Fruit fly (Drosophila melanogaster) whole organism, wandering third instar larva: ENCODE results near the gene CG31097.

Source experiments
- Dfd ChIP-seq: fragments of >200 bp; optimal IDR thresholded peaks from 2 replicates; lab custom pipeline; 2017; ENCODE audit warnings: missing biosample characterization, missing genetic modification characterization
- brk ChIP-seq: fragments of 200-800 bp; sonication (Bioruptor generic); optimal IDR thresholded peaks from 2 replicates; lab custom pipeline; 2016; ENCODE audit warnings: missing biosample characterization, mild to moderate bottlenecking, missing genetic modification characterization
- fru ChIP-seq: fragments of 200-800 bp; sonication (Bioruptor generic); optimal IDR thresholded peaks from 3 replicates; lab custom pipeline; 2016; ENCODE audit warnings: missing biosample characterization, mild to moderate bottlenecking, missing genetic modification characterization
- psq ChIP-seq: fragments of 200-800 bp; sonication (Bioruptor generic); optimal IDR thresholded peaks from 3 replicates; lab custom pipeline; 2017; ENCODE audit warnings: missing biosample characterization, mild to moderate bottlenecking, missing genetic modification characterization, moderate library complexity

- TF ChIP-seq psq (GFP tag; lab: Kevin White, UChicago): no peak
- TF ChIP-seq brk: no peak
- TF ChIP-seq fru (GFP tag; lab: Kevin White, UChicago): no peak
- no peak for TF ChIP-seq Dfd (GFP tag; lab: Kevin White, UChicago)
Measured at dm6 chr3R:25287128-25287527, 10.4 kb downstream of the CG31097 start, which contains the start of gene CG13658.
